Fruit fly (Drosophila melanogaster): Measurements from ENCODE around the gene Ufd1.

dm6 chr3L:11135846-11136245, 12.8 kb upstream of the Ufd1 start, which contains the start of gene IRSp53:
- TF ChIP-seq CG8478 (optimal IDR thresholded peaks at IDR 0.05), result no peak
- TF ChIP-seq psq (optimal IDR thresholded peaks at IDR 0.05), result no peak
- no peak for TF ChIP-seq pan (optimal IDR thresholded peaks at IDR 0.05)
- no peak for TF ChIP-seq Dll (optimal IDR thresholded peaks at IDR 0.05)

All from whole organism.